Worm (Caenorhabditis elegans): Measurements from ENCODE around the gene mnk-1.

The mnk-1 gene

ce11 chrII:10596462-10596861 is 41.6 kb upstream of the mnk-1 start, which contains the start of gene C14A4.7:
Gene C14A4.7, minus strand, starts transcription at chrII:10596562.
- TF ChIP-seq mdl-1 (tag; optimal IDR thresholded peaks at IDR 0.05) (no peak), zag-1 (tag; optimal IDR thresholded peaks at IDR 0.05) (no peak), elt-3 (tag; optimal IDR thresholded peaks at IDR 0.05) (no peak), fos-1 (tag; optimal IDR thresholded peaks at IDR 0.05) (peak; percentile 37), ztf-11 (tag; optimal IDR thresholded peaks at IDR 0.05) (no peak)

- TF ChIP-seq sem-4 (tag; optimal IDR thresholded peaks at IDR 0.05) (no peak), crh-2 (tag; optimal IDR thresholded peaks at IDR 0.05) (peak; percentile 54), elt-3 (tag; optimal IDR thresholded peaks at IDR 0.05) (no peak), egl-27 (tag; optimal IDR thresholded peaks at IDR 0.05) (no peak), lin-11 (tag; optimal IDR thresholded peaks at IDR 0.05) (no peak), fos-1 (tag; optimal IDR thresholded peaks at IDR 0.05) (peak; percentile 74)
Observed at ce11 chrII:10594758-10595157, 39.9 kb upstream of the mnk-1 start, which contains the start of gene C14A4.6. Gene C14A4.6, minus strand, starts transcription at chrII:10594776.

ce11 chrII:10594312-10594711 is 39.5 kb upstream of the mnk-1 start:
- no peak for TF ChIP-seq ceh-82 (tag; optimal IDR thresholded peaks at IDR 0.05)
- no peak for TF ChIP-seq aly-2 (tag; optimal IDR thresholded peaks at IDR 0.05)
- TF ChIP-seq fos-1 (tag; optimal IDR thresholded peaks at IDR 0.05) = no peak
- TF ChIP-seq nhr-237 (tag; optimal IDR thresholded peaks at IDR 0.05) = no peak
- TF ChIP-seq snpc-4 (tag; optimal IDR thresholded peaks at IDR 0.05) = no peak
- no peak for TF ChIP-seq dmd-4 (tag; optimal IDR thresholded peaks at IDR 0.05)
- no peak for TF ChIP-seq peb-1 (tag; optimal IDR thresholded peaks at IDR 0.05)
- TF ChIP-seq nhr-23 (tag; optimal IDR thresholded peaks at IDR 0.05) = no peak
- TF ChIP-seq elt-3 (tag; optimal IDR thresholded peaks at IDR 0.05) = no peak
- no peak for TF ChIP-seq nhr-25 (tag; optimal IDR thresholded peaks at IDR 0.05)
- no peak for TF ChIP-seq lsy-2 (tag; optimal IDR thresholded peaks at IDR 0.05)
- TF ChIP-seq F13H6.1 (tag; optimal IDR thresholded peaks at IDR 0.05) = no peak
- TF ChIP-seq ztf-11 (tag; optimal IDR thresholded peaks at IDR 0.05) = no peak
- TF ChIP-seq lin-13 (GFP tag; optimal IDR thresholded peaks at IDR 0.05) = no peak
- TF ChIP-seq mdl-1 (tag; optimal IDR thresholded peaks at IDR 0.05) = no peak
- no peak for TF ChIP-seq R02D3.7 (tag; optimal IDR thresholded peaks at IDR 0.05)
- TF ChIP-seq nhr-10 (tag; optimal IDR thresholded peaks at IDR 0.05) = no peak

- TF ChIP-seq aly-2 (tag; optimal IDR thresholded peaks at IDR 0.05) = no peak
- TF ChIP-seq fos-1 (tag; optimal IDR thresholded peaks at IDR 0.05) = no peak
- no peak for TF ChIP-seq nhr-77 (tag; optimal IDR thresholded peaks at IDR 0.05)
- no peak for TF ChIP-seq mab-5 (tag; optimal IDR thresholded peaks at IDR 0.05)
- no peak for TF ChIP-seq sma-3 (GFP tag; optimal IDR thresholded peaks at IDR 0.05)
- TF ChIP-seq nhr-237 (tag; optimal IDR thresholded peaks at IDR 0.05) = no peak
- no peak for TF ChIP-seq nhr-21 (tag; optimal IDR thresholded peaks at IDR 0.05)
- no peak for TF ChIP-seq unc-55 (GFP tag; optimal IDR thresholded peaks at IDR 0.05)
- TF ChIP-seq ztf-4 (tag; optimal IDR thresholded peaks at IDR 0.05) = no peak
- no peak for TF ChIP-seq sma-9 (GFP tag; optimal IDR thresholded peaks at IDR 0.05)
- no peak for TF ChIP-seq sma-9 (tag; optimal IDR thresholded peaks at IDR 0.05)
- TF ChIP-seq mbf-1 (tag; optimal IDR thresholded peaks at IDR 0.05) = no peak
- TF ChIP-seq elt-3 (tag; optimal IDR thresholded peaks at IDR 0.05) = no peak
Observed at ce11 chrII:10592452-10592851, 37.6 kb upstream of the mnk-1 start, which contains the start of gene crn-5. Gene crn-5, plus strand, starts transcription at chrII:10592752.

- no peak for TF ChIP-seq unc-62 (GFP tag; optimal IDR thresholded peaks at IDR 0.05)
- TF ChIP-seq dmd-4 (tag; optimal IDR thresholded peaks at IDR 0.05) = no peak
- TF ChIP-seq ztf-4 (tag; optimal IDR thresholded peaks at IDR 0.05) = no peak
- no peak for TF ChIP-seq R02D3.7 (tag; optimal IDR thresholded peaks at IDR 0.05)
- TF ChIP-seq ztf-11 (tag; optimal IDR thresholded peaks at IDR 0.05) = no peak
- TF ChIP-seq crh-2 (tag; optimal IDR thresholded peaks at IDR 0.05) = no peak
- no peak for TF ChIP-seq zag-1 (tag; optimal IDR thresholded peaks at IDR 0.05)
- no peak for TF ChIP-seq nhr-129 (tag; optimal IDR thresholded peaks at IDR 0.05)
- no peak for TF ChIP-seq lin-39 (tag; optimal IDR thresholded peaks at IDR 0.05)
- no peak for TF ChIP-seq ceh-16 (tag; optimal IDR thresholded peaks at IDR 0.05)
- no peak for TF ChIP-seq ZK546.5 (tag; optimal IDR thresholded peaks at IDR 0.05)
Observed at ce11 chrII:10587742-10588141, 32.9 kb upstream of the mnk-1 start, which contains the start of gene crn-3. Gene crn-3, plus strand, starts transcription at chrII:10588042.

Data from whole organism, L2 larva.